Worm (Caenorhabditis elegans) whole organism, late embryonic: ENCODE data around the gene srd-7.

Source experiments
- F13H6.1 ChIP-seq: sonication (generic microtip); optimal IDR thresholded peaks from 2 replicates; lab custom pipeline; 2016; ENCODE audit warnings: missing genetic modification characterization, missing compliant biosample characterization
- K02D7.2 ChIP-seq: sonication (generic microtip); optimal IDR thresholded peaks from 2 replicates; lab custom pipeline; 2017; ENCODE audit warnings: mild to moderate bottlenecking, missing genetic modification characterization, missing compliant biosample characterization
- Y22D7AL.16 ChIP-seq: sonication (generic microtip); optimal IDR thresholded peaks from 2 replicates; lab custom pipeline; 2016; ENCODE audit warnings: missing genetic modification characterization, missing compliant biosample characterization
- ama-1 ChIP-seq: fragments of 150-350 bp; optimal IDR thresholded peaks from 2 replicates; lab custom pipeline; 2014
- ceh-18 ChIP-seq: sonication (generic microtip); optimal IDR thresholded peaks from 2 replicates; lab custom pipeline; 2016; ENCODE audit warnings: missing genetic modification characterization, missing compliant biosample characterization
- ceh-2 ChIP-seq: sonication (generic microtip); optimal IDR thresholded peaks from 2 replicates; lab custom pipeline; 2016; ENCODE audit warnings: missing genotype, missing genetic modification characterization, missing compliant biosample characterization
- ceh-24 ChIP-seq: sonication (generic microtip); optimal IDR thresholded peaks from 2 replicates; lab custom pipeline; 2016; ENCODE audit warnings: mild to moderate bottlenecking, missing genetic modification characterization, missing compliant biosample characterization
- ceh-30 ChIP-seq: fragments of 150-350 bp; optimal IDR thresholded peaks from 2 replicates; lab custom pipeline; 2014; ENCODE audit warnings: missing biosample characterization, missing genetic modification characterization
- ceh-34 ChIP-seq: sonication (generic microtip); optimal IDR thresholded peaks from 2 replicates; lab custom pipeline; 2016; ENCODE audit warnings: mild to moderate bottlenecking, missing genetic modification characterization, missing compliant biosample characterization
- ceh-45 ChIP-seq: fragments of 200-800 bp; sonication (Bioruptor generic); IDR thresholded peaks from 2 replicates; pipeline ENCODE4 v1.3.6; 2022; ENCODE audit warnings: missing genetic modification reagents, missing genetic modification characterization, missing compliant biosample characterization
- che-1 ChIP-seq: sonication (generic microtip); optimal IDR thresholded peaks from 2 replicates; lab custom pipeline; 2016; ENCODE audit warnings: mild to moderate bottlenecking, missing genetic modification characterization, missing compliant biosample characterization
- dmd-4 ChIP-seq: sonication (generic microtip); optimal IDR thresholded peaks from 2 replicates; lab custom pipeline; 2016; ENCODE audit warnings: borderline replicate concordance, missing genetic modification characterization, missing compliant biosample characterization
- dve-1 ChIP-seq: sonication (generic microtip); optimal IDR thresholded peaks from 2 replicates; lab custom pipeline; 2017; ENCODE audit warnings: antibody characterized with exemption, mild to moderate bottlenecking, missing genetic modification characterization, missing compliant biosample characterization
- elt-2 ChIP-seq: sonication (generic microtip); optimal IDR thresholded peaks from 2 replicates; lab custom pipeline; 2016; ENCODE audit warnings: missing genetic modification reagents, missing genetic modification characterization, missing compliant biosample characterization
- eyg-1 ChIP-seq: sonication (generic microtip); optimal IDR thresholded peaks from 2 replicates; lab custom pipeline; 2016; ENCODE audit warnings: missing genotype, missing genetic modification characterization, missing compliant biosample characterization
- fax-1 ChIP-seq: sonication (generic microtip); optimal IDR thresholded peaks from 2 replicates; lab custom pipeline; 2016; ENCODE audit warnings: missing genotype, missing genetic modification characterization, missing compliant biosample characterization
- fkh-10 ChIP-seq: fragments of 150-350 bp; optimal IDR thresholded peaks from 2 replicates; lab custom pipeline; 2014; ENCODE audit warnings: missing biosample characterization, missing genetic modification reagents, missing genetic modification characterization
- fkh-6 ChIP-seq: sonication (generic microtip); optimal IDR thresholded peaks from 2 replicates; lab custom pipeline; 2016; ENCODE audit warnings: missing genetic modification characterization, missing compliant biosample characterization
- gmeb-2 ChIP-seq: sonication (generic microtip); optimal IDR thresholded peaks from 2 replicates; lab custom pipeline; 2016; ENCODE audit warnings: missing genetic modification characterization, inconsistent platforms, missing compliant biosample characterization
- hlh-15 ChIP-seq: sonication (generic microtip); optimal IDR thresholded peaks from 2 replicates; lab custom pipeline; 2016; ENCODE audit warnings: missing genetic modification characterization, missing compliant biosample characterization
- hlh-30 ChIP-seq: sonication (generic microtip); optimal IDR thresholded peaks from 2 replicates; lab custom pipeline; 2017; ENCODE audit warnings: antibody characterized with exemption, missing genetic modification characterization, missing compliant biosample characterization; ENCODE audit not compliant: insufficient read depth
- hlh-8 ChIP-seq: sonication (generic microtip); optimal IDR thresholded peaks from 2 replicates; lab custom pipeline; 2016; ENCODE audit warnings: missing genotype, missing genetic modification characterization, missing compliant biosample characterization
- mec-3 ChIP-seq: sonication (generic microtip); optimal IDR thresholded peaks from 2 replicates; lab custom pipeline; 2016; ENCODE audit warnings: borderline replicate concordance, missing genetic modification characterization, missing compliant biosample characterization
- nfya-1 ChIP-seq: sonication (generic microtip); optimal IDR thresholded peaks from 2 replicates; lab custom pipeline; 2017; ENCODE audit warnings: missing genetic modification characterization, mild to moderate bottlenecking, missing compliant biosample characterization, antibody characterized with exemption, moderate library complexity
- nhr-11 ChIP-seq: fragments of 150-350 bp; optimal IDR thresholded peaks from 2 replicates; lab custom pipeline; 2014; ENCODE audit warnings: missing biosample characterization, missing genetic modification characterization
- npax-4 ChIP-seq: sonication (generic microtip); optimal IDR thresholded peaks from 2 replicates; lab custom pipeline; 2016; ENCODE audit warnings: missing genetic modification characterization, missing compliant biosample characterization
- pag-3 ChIP-seq: sonication (generic microtip); optimal IDR thresholded peaks from 2 replicates; lab custom pipeline; 2016; ENCODE audit warnings: missing compliant biosample characterization, missing genetic modification characterization, borderline replicate concordance
- pat-9 ChIP-seq: fragments of 200-800 bp; sonication (Bioruptor generic); optimal IDR thresholded peaks from 2 replicates; lab custom pipeline; 2018; ENCODE audit warnings: mild to moderate bottlenecking, missing genetic modification characterization, moderate library complexity, missing compliant biosample characterization
- pha-2 ChIP-seq: sonication (generic microtip); optimal IDR thresholded peaks from 2 replicates; lab custom pipeline; 2017; ENCODE audit warnings: mild to moderate bottlenecking, missing genetic modification characterization, missing compliant biosample characterization
- pqm-1 ChIP-seq: sonication (generic microtip); optimal IDR thresholded peaks from 2 replicates; lab custom pipeline; 2016; ENCODE audit warnings: missing genetic modification characterization, missing compliant biosample characterization
- pros-1 ChIP-seq: fragments of 150-350 bp; optimal IDR thresholded peaks from 2 replicates; lab custom pipeline; 2014; ENCODE audit warnings: missing biosample characterization, missing genetic modification reagents, missing genetic modification characterization
- sox-2 ChIP-seq: fragments of 200-800 bp; sonication (Bioruptor generic); IDR thresholded peaks from 2 replicates; pipeline ENCODE4 v1.3.6; 2022; ENCODE audit warnings: missing genetic modification reagents, missing genetic modification characterization, missing compliant biosample characterization
- tbx-7 ChIP-seq: sonication (generic microtip); optimal IDR thresholded peaks from 2 replicates; lab custom pipeline; 2016; ENCODE audit warnings: missing genotype, missing genetic modification characterization, missing compliant biosample characterization
- ttx-3 ChIP-seq: sonication (generic microtip); optimal IDR thresholded peaks from 2 replicates; lab custom pipeline; 2016; ENCODE audit warnings: missing genetic modification reagents, missing genetic modification characterization, missing compliant biosample characterization
- unc-55 ChIP-seq: sonication (generic microtip); optimal IDR thresholded peaks from 2 replicates; lab custom pipeline; 2017; ENCODE audit warnings: missing biosample characterization, missing genetic modification reagents, missing genetic modification characterization
- unc-86 ChIP-seq: sonication (generic microtip); optimal IDR thresholded peaks from 2 replicates; lab custom pipeline; 2016; ENCODE audit warnings: missing genetic modification characterization, missing compliant biosample characterization
- ztf-16 ChIP-seq: sonication (generic microtip); optimal IDR thresholded peaks from 2 replicates; lab custom pipeline; 2017; ENCODE audit warnings: missing genetic modification characterization, missing compliant biosample characterization

Gene srd-7

DNA sequence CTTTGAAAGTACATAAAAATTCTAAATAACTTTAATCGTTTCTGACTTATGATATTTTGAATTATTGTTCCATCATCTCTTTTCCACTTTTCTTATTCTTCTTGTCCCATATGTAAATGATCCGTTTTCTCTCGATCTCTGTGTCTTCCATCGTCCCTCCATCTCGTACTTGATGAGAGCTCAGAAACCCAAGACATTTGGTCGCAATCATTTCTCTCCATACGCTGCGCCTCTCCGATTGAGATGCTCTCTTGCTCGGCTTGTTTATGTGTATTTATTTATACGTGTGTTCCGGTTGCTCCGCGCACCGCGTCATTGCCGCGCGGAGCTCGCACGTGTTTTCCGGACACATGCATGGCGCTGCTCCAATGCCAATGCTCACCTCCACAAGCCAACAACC is 24.8 kb upstream of the srd-7 start (continued):
- TF ChIP-seq unc-86 (tag; lab: Kevin White, UChicago), result no peak
- no peak for TF ChIP-seq K02D7.2 (tag; lab: Kevin White, UChicago)
- no peak for TF ChIP-seq hlh-15 (tag; lab: Kevin White, UChicago)
- TF ChIP-seq unc-55 (GFP tag; lab: Kevin White, UChicago), result no peak
- no peak for TF ChIP-seq pqm-1 (tag; lab: Kevin White, UChicago)
- no peak for TF ChIP-seq fkh-6 (tag; lab: Kevin White, UChicago)
- TF ChIP-seq nhr-11 (tag; lab: Kevin White, UChicago), result no peak
- TF ChIP-seq hlh-8 (tag; lab: Kevin White, UChicago), result peak; percentile 21
- TF ChIP-seq ceh-24 (tag; lab: Kevin White, UChicago), result no peak
- TF ChIP-seq dmd-4 (tag; lab: Kevin White, UChicago), result no peak
- TF ChIP-seq gmeb-2, result no peak
- TF ChIP-seq tbx-7 (tag; lab: Kevin White, UChicago), result no peak
- no peak for TF ChIP-seq pros-1
- no peak for TF ChIP-seq ceh-45 (GFP tag; lab: Robert Waterston, UW)
- TF ChIP-seq fax-1, result no peak
- no peak for TF ChIP-seq pat-9 (tag; lab: Kevin White, UChicago)

DNA sequence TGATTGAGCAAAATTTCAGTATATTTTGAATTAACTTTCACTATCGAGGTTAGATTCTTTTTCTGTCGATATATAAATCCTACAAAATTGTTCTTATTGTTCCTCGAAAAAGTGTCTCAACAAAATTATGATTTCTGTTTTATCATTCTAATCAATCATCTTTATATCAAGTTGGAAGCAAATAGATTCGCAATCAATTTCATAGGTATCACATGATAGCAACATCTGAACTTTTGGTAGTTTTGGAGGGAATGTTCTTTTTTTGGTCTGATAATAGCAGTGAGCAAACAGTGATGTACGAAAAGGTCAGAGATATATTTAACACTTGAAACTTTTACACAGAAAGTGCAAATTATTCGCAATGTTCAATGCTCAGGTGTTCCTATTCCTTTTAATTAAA is 24.2 kb upstream of the srd-7 start:
- no peak for TF ChIP-seq npax-4 (tag; lab: Kevin White, UChicago)
- peak; percentile 21 for TF ChIP-seq elt-2 (tag; lab: Kevin White, UChicago)

- TF ChIP-seq hlh-8 (tag; lab: Kevin White, UChicago) (peak; percentile 85), nfya-1 (no peak), gmeb-2 (no peak), fkh-10 (no peak), pqm-1 (tag; lab: Kevin White, UChicago) (no peak), ttx-3 (tag; lab: Kevin White, UChicago) (no peak)
Observed at ce11 chrIV:10803973-10804372, 17.3 kb upstream of the srd-7 start.

DNA sequence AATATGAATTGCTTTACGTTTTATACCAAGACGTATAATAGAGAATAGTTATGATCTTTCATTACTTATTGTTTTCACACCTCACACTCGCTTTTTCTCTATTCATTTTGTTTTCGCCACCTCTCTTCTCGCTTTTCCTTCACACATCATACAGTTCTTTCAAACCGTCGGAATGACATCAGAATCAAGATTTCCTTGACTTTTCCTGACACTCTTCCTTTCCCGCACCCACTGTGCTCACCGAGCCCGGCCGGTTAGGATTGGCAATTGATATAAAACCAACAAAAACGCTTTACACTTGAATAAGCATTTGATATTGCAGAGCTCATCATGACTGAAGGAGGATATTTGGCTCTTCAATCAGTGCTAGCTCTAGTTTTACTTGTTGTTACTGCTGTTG is 12.7 kb upstream of the srd-7 start, which contains the start of gene zipt-2.1:
TSS of gene zipt-2.1 (plus strand) at position 301 of the 400 bp plus-strand sequence.
- no peak for TF ChIP-seq Y22D7AL.16
- TF ChIP-seq hlh-30 (tag; lab: Kevin White, UChicago), result no peak
- TF ChIP-seq F13H6.1 (tag; lab: Kevin White, UChicago), result no peak
- no peak for TF ChIP-seq sox-2
- no peak for TF ChIP-seq ceh-2 (tag; lab: Kevin White, UChicago)
- TF ChIP-seq ceh-34 (tag; lab: Kevin White, UChicago), result no peak
- TF ChIP-seq mec-3 (tag; lab: Kevin White, UChicago), result no peak
- TF ChIP-seq npax-4 (tag; lab: Kevin White, UChicago), result no peak
- TF ChIP-seq ama-1 (lab: Kevin White, UChicago), result no peak
- no peak for TF ChIP-seq pag-3 (tag; lab: Kevin White, UChicago)
- no peak for TF ChIP-seq che-1
- TF ChIP-seq ceh-18 (tag; lab: Kevin White, UChicago), result no peak
- no peak for TF ChIP-seq dve-1 (tag; lab: Kevin White, UChicago)
- TF ChIP-seq pha-2 (tag; lab: Kevin White, UChicago), result no peak
- no peak for TF ChIP-seq eyg-1 (tag; lab: Kevin White, UChicago)
- no peak for TF ChIP-seq nfya-1
- TF ChIP-seq ztf-16 (tag; lab: Kevin White, UChicago), result no peak
- TF ChIP-seq ceh-30 (tag; lab: Kevin White, UChicago), result no peak
- TF ChIP-seq pqm-1 (tag; lab: Kevin White, UChicago), result no peak
